Worm (Caenorhabditis elegans): ENCODE data around the gene C44B12.6.

ce11 chrIV:1105999-1106398, 30.6 kb downstream of the C44B12.6 start:
- no peak for TF ChIP-seq nhr-77 (tag; optimal IDR thresholded peaks at IDR 0.05)
- no peak for TF ChIP-seq alr-1 (tag; optimal IDR thresholded peaks at IDR 0.05; ENCODE audit: borderline replicate concordance)
- TF ChIP-seq fkh-10 (GFP tag; optimal IDR thresholded peaks at IDR 0.05), result no peak
- TF ChIP-seq jun-1 (tag; optimal IDR thresholded peaks at IDR 0.05), result no peak
- no peak for TF ChIP-seq nhr-28 (tag; optimal IDR thresholded peaks at IDR 0.05)
- TF ChIP-seq ces-1 (GFP tag; optimal IDR thresholded peaks at IDR 0.05), result no peak
- TF ChIP-seq lin-39 (tag; optimal IDR thresholded peaks at IDR 0.05), result no peak

All from whole organism, L1 larva.